Fruit fly (Drosophila melanogaster): ENCODE measurements around the gene AhcyL1.

DNA sequence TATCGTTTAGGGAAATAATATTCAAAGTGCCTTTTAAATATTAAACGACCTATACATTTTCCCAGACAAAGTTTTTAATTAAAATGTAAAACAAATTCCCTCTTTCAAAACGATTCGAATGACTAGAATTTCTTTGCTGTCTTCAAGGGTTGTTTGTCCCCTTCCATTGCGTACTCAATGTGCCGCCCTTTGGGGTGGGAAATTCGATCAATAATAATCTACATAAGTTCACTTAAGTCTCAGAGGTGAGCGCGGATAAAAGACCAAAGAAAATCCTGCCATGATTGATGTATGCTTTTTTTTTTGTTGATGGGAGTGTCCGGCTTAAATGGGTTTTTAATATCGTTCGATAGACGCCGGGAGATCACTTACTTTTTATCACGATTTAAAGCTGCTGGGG lies 47.6 kb upstream of the AhcyL1 start:
- TF ChIP-seq CG7045 (GFP tag; optimal IDR thresholded peaks at IDR 0.05) (no peak), ovo (GFP tag; optimal IDR thresholded peaks at IDR 0.05) (no peak), cic (GFP tag; optimal IDR thresholded peaks at IDR 0.05) (no peak), kay (GFP tag; ENCODE audit: borderline replicate concordance) (no peak), CG12768 (GFP tag; optimal IDR thresholded peaks at IDR 0.05) (no peak), toe (GFP tag; optimal IDR thresholded peaks at IDR 0.05) (no peak), Crg-1 (GFP tag; optimal IDR thresholded peaks at IDR 0.05) (no peak), Mnt (GFP tag; optimal IDR thresholded peaks at IDR 0.05) (no peak), Clk (GFP tag; optimal IDR thresholded peaks at IDR 0.05) (no peak), CG11617 (GFP tag; optimal IDR thresholded peaks at IDR 0.05) (no peak)
